Worm (Caenorhabditis elegans) whole organism, L1 larva: ENCODE results near the gene din-1.

ENCODE experiments used
- dpl-1 ChIP-seq, 3 experiments: fragments of 150-350 bp in 2 of 3; sonication (generic microtip) in 1 of 3; optimal IDR thresholded peaks; 2 replicates each; lab custom pipeline; 2014 to 2017; ENCODE audit warnings: missing biosample characterization in 3 of 3, missing genetic modification characterization in 3 of 3, missing genetic modification reagents in 3 of 3
- ets-5 ChIP-seq: fragments of 200-800 bp; sonication (Bioruptor generic); IDR thresholded peaks from 2 replicates; pipeline ENCODE4 v1.3.6; 2022; ENCODE audit warnings: missing genetic modification characterization, missing compliant biosample characterization
- lin-14 ChIP-seq: fragments of 200-800 bp; sonication (Bioruptor generic); optimal IDR thresholded peaks from 2 replicates; lab custom pipeline; 2018; ENCODE audit warnings: mild to moderate bottlenecking, missing genetic modification characterization, moderate library complexity, missing compliant biosample characterization
- mdl-1 ChIP-seq, 2 experiments: fragments of 150-350 bp; optimal IDR thresholded peaks; 2 replicates each; lab custom pipeline; 2014 to 2017; ENCODE audit warnings: missing biosample characterization in 2 of 2, missing genetic modification characterization in 2 of 2, inconsistent platforms in 1 of 2
- nhr-12 ChIP-seq: sonication (generic microtip); optimal IDR thresholded peaks from 2 replicates; lab custom pipeline; 2017; ENCODE audit warnings: missing biosample characterization, missing genetic modification characterization
- xbp-1 ChIP-seq: sonication (generic microtip); optimal IDR thresholded peaks from 2 replicates; lab custom pipeline; 2016; ENCODE audit warnings: missing genetic modification characterization, missing compliant biosample characterization

DNA sequence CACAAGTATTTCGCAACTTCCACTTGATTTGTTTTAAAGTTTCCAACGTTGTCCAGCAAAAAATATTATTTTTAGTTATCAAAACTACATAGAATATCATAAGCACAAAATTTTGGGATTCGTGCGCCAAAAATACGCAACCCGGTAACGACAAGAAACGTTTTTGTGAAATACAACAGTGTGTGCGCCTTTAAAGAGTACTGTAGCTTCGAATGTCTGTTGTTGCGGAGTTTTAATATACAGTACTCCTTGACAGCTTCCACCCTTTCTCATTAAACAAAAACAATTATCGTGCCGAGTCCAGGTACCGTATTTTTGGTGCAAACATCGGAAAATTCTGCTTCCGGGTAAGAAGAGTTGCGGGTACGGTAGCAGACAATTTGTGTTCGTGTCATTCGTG lies 46.8 kb upstream of the din-1 start:
- TF ChIP-seq ets-5 (GFP tag; lab: Robert Waterston, UW): no peak
- no peak for TF ChIP-seq nhr-12 (tag; lab: Kevin White, UChicago)
- no peak for TF ChIP-seq xbp-1 (tag; lab: Kevin White, UChicago)
- TF ChIP-seq lin-14: no peak
- no peak for TF ChIP-seq mdl-1 (tag; optimal IDR thresholded peaks at IDR 0.05; lab: Kevin White, UChicago)
- TF ChIP-seq dpl-1 (GFP tag; optimal IDR thresholded peaks at IDR 0.05; lab: Kevin White, UChicago): no peak
